Fruit fly (Drosophila melanogaster) whole organism, prepupa: ENCODE results near the gene CG43245.

ENCODE experiments used
- CG10631 ChIP-seq: fragments of 200-800 bp; sonication (Bioruptor generic); optimal IDR thresholded peaks from 2 replicates; lab custom pipeline; 2016; ENCODE audit warnings: missing biosample characterization, missing genetic modification characterization
- CG11902 ChIP-seq: fragments of 200-800 bp; sonication (Bioruptor generic); optimal IDR thresholded peaks from 3 replicates; lab custom pipeline; 2016; ENCODE audit warnings: missing biosample characterization, missing genetic modification characterization
- CG1621 ChIP-seq: fragments of 200-800 bp; sonication (Bioruptor generic); optimal IDR thresholded peaks from 3 replicates; lab custom pipeline; 2018; ENCODE audit warnings: missing biosample characterization, mild to moderate bottlenecking, missing genetic modification characterization
- CG31627 ChIP-seq: fragments of 200-800 bp; sonication (Bioruptor generic); optimal IDR thresholded peaks from 3 replicates; lab custom pipeline; 2016; ENCODE audit warnings: missing biosample characterization, missing genetic modification characterization
- CG32006 ChIP-seq: fragments of 200-800 bp; sonication (Bioruptor generic); optimal IDR thresholded peaks from 3 replicates; lab custom pipeline; 2017; ENCODE audit warnings: missing biosample characterization, mild to moderate bottlenecking, missing genetic modification characterization
- CG34406 ChIP-seq: fragments of 200-800 bp; sonication (Bioruptor generic); optimal IDR thresholded peaks from 3 replicates; lab custom pipeline; 2016; ENCODE audit warnings: missing biosample characterization, missing genetic modification characterization
- CG4318 ChIP-seq: fragments of 200-800 bp; sonication (Bioruptor generic); optimal IDR thresholded peaks from 3 replicates; lab custom pipeline; 2017; ENCODE audit warnings: missing biosample characterization, mild to moderate bottlenecking, missing genetic modification characterization
- CG6163 ChIP-seq: fragments of 200-800 bp; sonication (Bioruptor generic); IDR thresholded peaks from 3 replicates; pipeline ENCODE4 v1.3.6; 2022; ENCODE audit warnings: missing biosample characterization, missing genetic modification characterization
- CG6276 ChIP-seq: fragments of 200-800 bp; sonication (Bioruptor generic); optimal IDR thresholded peaks from 2 replicates; lab custom pipeline; 2017; ENCODE audit warnings: missing biosample characterization, mild to moderate bottlenecking, missing genetic modification characterization
- CG6808 ChIP-seq: fragments of 200-800 bp; sonication (Bioruptor generic); optimal IDR thresholded peaks from 3 replicates; lab custom pipeline; 2017; ENCODE audit warnings: missing biosample characterization, missing genetic modification characterization, mild to moderate bottlenecking, moderate library complexity, missing genetic modification reagents
- CG6854 ChIP-seq: fragments of 200-800 bp; sonication (Bioruptor generic); optimal IDR thresholded peaks from 2 replicates; lab custom pipeline; 2017; ENCODE audit warnings: missing biosample characterization, mild to moderate bottlenecking, missing genetic modification characterization
- CG8119 ChIP-seq: fragments of 200-800 bp; sonication (Bioruptor generic); IDR thresholded peaks from 3 replicates; pipeline ENCODE4 v1.3.6; 2022; ENCODE audit warnings: missing biosample characterization, missing genetic modification characterization
- CG8319 ChIP-seq: fragments of 200-800 bp; sonication (Bioruptor generic); optimal IDR thresholded peaks from 3 replicates; lab custom pipeline; 2016; ENCODE audit warnings: missing biosample characterization, missing genetic modification characterization
- CG8632 ChIP-seq: fragments of 200-800 bp; sonication (Bioruptor generic); optimal IDR thresholded peaks from 3 replicates; lab custom pipeline; 2016; ENCODE audit warnings: missing biosample characterization, missing genetic modification characterization
- CG9139 ChIP-seq: fragments of 200-800 bp; sonication (Bioruptor generic); optimal IDR thresholded peaks from 3 replicates; lab custom pipeline; 2017; ENCODE audit warnings: missing biosample characterization, mild to moderate bottlenecking, missing genetic modification characterization
- Eip75B ChIP-seq: fragments of 200-800 bp; sonication (Bioruptor generic); optimal IDR thresholded peaks from 3 replicates; lab custom pipeline; 2016; ENCODE audit warnings: missing biosample characterization, missing genetic modification characterization
- Eip78C ChIP-seq: fragments of 200-800 bp; sonication (Bioruptor generic); peaks from one replicate; lab custom pipeline; 2016; ENCODE audit warnings: missing biosample characterization, missing genetic modification characterization
- Eip93F ChIP-seq: fragments of 200-800 bp; sonication (Bioruptor generic); optimal IDR thresholded peaks from 2 replicates; lab custom pipeline; 2016; ENCODE audit warnings: missing biosample characterization, mild to moderate bottlenecking, missing genetic modification characterization
- Ets21C ChIP-seq: fragments of 200-800 bp; sonication (Bioruptor generic); optimal IDR thresholded peaks from 3 replicates; lab custom pipeline; 2016; ENCODE audit warnings: missing biosample characterization, missing genetic modification characterization
- Ets96B ChIP-seq: fragments of 200-800 bp; optimal IDR thresholded peaks from 2 replicates; lab custom pipeline; 2019; ENCODE audit warnings: missing biosample characterization, mild to moderate bottlenecking, missing genetic modification characterization, moderate library complexity
- Gug ChIP-seq: fragments of 200-800 bp; sonication (Bioruptor generic); IDR thresholded peaks from 2 replicates; pipeline ENCODE4 v1.3.6; 2022; ENCODE audit warnings: missing biosample characterization, missing genetic modification characterization
- Hr38 ChIP-seq: sonication (Bioruptor generic); optimal IDR thresholded peaks from 2 replicates; lab custom pipeline; 2016; ENCODE audit warnings: missing biosample characterization, missing genetic modification characterization
- Hr39 ChIP-seq: fragments of 200-800 bp; sonication (Bioruptor generic); optimal IDR thresholded peaks from 2 replicates; lab custom pipeline; 2016; ENCODE audit warnings: missing biosample characterization, missing genetic modification characterization
- Hr4 ChIP-seq: fragments of 200-800 bp; sonication (Bioruptor generic); optimal IDR thresholded peaks from 3 replicates; lab custom pipeline; 2016; ENCODE audit warnings: missing biosample characterization, missing genetic modification characterization
- Met ChIP-seq: fragments of 200-800 bp; sonication (Bioruptor generic); optimal IDR thresholded peaks from 3 replicates; lab custom pipeline; 2016; ENCODE audit warnings: missing biosample characterization, missing genetic modification characterization
- OdsH ChIP-seq: fragments of 200-800 bp; sonication (Bioruptor generic); optimal IDR thresholded peaks from 3 replicates; lab custom pipeline; 2016; ENCODE audit warnings: missing biosample characterization, missing genetic modification characterization
- Smox ChIP-seq: fragments of 200-800 bp; sonication (Bioruptor generic); optimal IDR thresholded peaks from 3 replicates; lab custom pipeline; 2016; ENCODE audit warnings: missing biosample characterization, missing genetic modification characterization
- Sox102F ChIP-seq: fragments of 200-800 bp; sonication (Bioruptor generic); optimal IDR thresholded peaks from 2 replicates; lab custom pipeline; 2016; ENCODE audit warnings: missing biosample characterization, mild to moderate bottlenecking, missing genetic modification characterization
- Sox14 ChIP-seq: fragments of 200-800 bp; sonication (Bioruptor generic); optimal IDR thresholded peaks from 3 replicates; lab custom pipeline; 2016; ENCODE audit warnings: missing biosample characterization, missing genetic modification characterization
- cyc ChIP-seq: fragments of 200-800 bp; sonication (Bioruptor generic); optimal IDR thresholded peaks from 3 replicates; lab custom pipeline; 2016; ENCODE audit warnings: missing biosample characterization, missing genetic modification characterization
- dac ChIP-seq: fragments of 200-800 bp; sonication (Bioruptor generic); optimal IDR thresholded peaks from 2 replicates; lab custom pipeline; 2017; ENCODE audit warnings: missing biosample characterization, mild to moderate bottlenecking, missing genetic modification characterization
- eg ChIP-seq: fragments of 200-800 bp; sonication (Bioruptor generic); IDR thresholded peaks from 3 replicates; pipeline ENCODE4 v1.3.6; 2022; ENCODE audit warnings: missing biosample characterization, missing genetic modification characterization
- fd59A ChIP-seq: fragments of 200-800 bp; sonication (Bioruptor generic); optimal IDR thresholded peaks from 2 replicates; lab custom pipeline; 2017; ENCODE audit warnings: missing biosample characterization, mild to moderate bottlenecking, missing genetic modification characterization, missing genetic modification reagents
- fd85E ChIP-seq: fragments of 200-800 bp; sonication (Bioruptor generic); optimal IDR thresholded peaks from 3 replicates; lab custom pipeline; 2016; ENCODE audit warnings: missing biosample characterization, missing genetic modification characterization
- fkh ChIP-seq: fragments of 200-800 bp; sonication (Bioruptor generic); optimal IDR thresholded peaks from 3 replicates; lab custom pipeline; 2017; ENCODE audit warnings: missing biosample characterization, mild to moderate bottlenecking, missing genetic modification characterization, moderate library complexity
- lz ChIP-seq: fragments of 200-800 bp; sonication (Bioruptor generic); optimal IDR thresholded peaks from 3 replicates; lab custom pipeline; 2016; ENCODE audit warnings: missing biosample characterization, missing genetic modification characterization
- net ChIP-seq: fragments of 200-800 bp; sonication (Bioruptor generic); optimal IDR thresholded peaks from 3 replicates; lab custom pipeline; 2016; ENCODE audit warnings: missing biosample characterization, missing genetic modification characterization
- pdm3 ChIP-seq: fragments of 200-800 bp; sonication (Bioruptor generic); optimal IDR thresholded peaks from 3 replicates; lab custom pipeline; 2016; ENCODE audit warnings: missing biosample characterization, missing genetic modification characterization
- salr ChIP-seq, 2 experiments: fragments of 200-800 bp; sonication (Bioruptor generic); optimal IDR thresholded peaks; 3 replicates each; lab custom pipeline; 2016 to 2018; ENCODE audit warnings: missing biosample characterization in 2 of 2, missing genetic modification characterization in 2 of 2, mild to moderate bottlenecking in 1 of 2
- spab ChIP-seq: fragments of 200-800 bp; sonication (Bioruptor generic); optimal IDR thresholded peaks from 2 replicates; lab custom pipeline; 2017; ENCODE audit warnings: missing biosample characterization, mild to moderate bottlenecking, missing genetic modification characterization, missing genetic modification reagents
- ss ChIP-seq, 2 experiments: fragments of 200-800 bp; sonication (Bioruptor generic); optimal IDR thresholded peaks; 2 replicates in 1 of 2; 3 replicates in 1 of 2; lab custom pipeline; 2017 to 2018; ENCODE audit warnings: mild to moderate bottlenecking in 2 of 2, missing biosample characterization in 2 of 2, missing genetic modification characterization in 2 of 2, moderate library complexity in 1 of 2
- svp ChIP-seq: fragments of 200-800 bp; sonication (Bioruptor generic); peaks from one replicate; lab custom pipeline; 2016; ENCODE audit warnings: missing biosample characterization, missing genetic modification characterization

CG43245 gene

dm6 chr3L:10759793-10760651, 11.7 kb upstream of the CG43245 start (continued):
- no peak for TF ChIP-seq fkh (GFP tag; lab: Kevin White, UChicago)
- TF ChIP-seq Smox, result peak; percentile 98
- TF ChIP-seq Ets21C (GFP tag; lab: Kevin White, UChicago), result peak; percentile 94
- peak; percentile 97 for TF ChIP-seq spab (GFP tag; lab: Kevin White, UChicago)
- peak; percentile 81 for TF ChIP-seq CG6163 (GFP tag; lab: Robert Waterston, UW)
- 0 out of 3 replicates have a peak, but pooled peaks have one; percentile 16 for TF ChIP-seq eg (GFP tag; lab: Robert Waterston, UW)
- TF ChIP-seq ss (GFP tag; optimal IDR thresholded peaks at IDR 0.05; lab: Kevin White, UChicago), result peak; percentile 94 to 97
- TF ChIP-seq OdsH (GFP tag; lab: Kevin White, UChicago), result peak; percentile 94
- TF ChIP-seq Eip93F (GFP tag; lab: Kevin White, UChicago), result peak; percentile 87
- peak; percentile 97 for TF ChIP-seq Sox14
- peak; percentile 98 for TF ChIP-seq CG34406 (GFP tag; lab: Kevin White, UChicago)
- TF ChIP-seq Eip75B (GFP tag; lab: Kevin White, UChicago), result peak; percentile 95
- no peak for TF ChIP-seq Hr38 (GFP tag; lab: Kevin White, UChicago)
- peak; percentile 30 for TF ChIP-seq CG6276
- TF ChIP-seq Gug (GFP tag; lab: Robert Waterston, UW), result no peak
- peak; percentile 96 for TF ChIP-seq CG6808
- TF ChIP-seq Ets96B, result peak; percentile 96
- TF ChIP-seq dac (GFP tag; lab: Kevin White, UChicago), result peak; percentile 20
- peak; percentile 93 for TF ChIP-seq CG10631 (GFP tag; lab: Kevin White, UChicago)
- peak; percentile 97 for TF ChIP-seq cyc (GFP tag; lab: Kevin White, UChicago)

dm6 chr3L:10760764-10761163, 11.0 kb upstream of the CG43245 start:
- TF ChIP-seq svp (GFP tag; lab: Kevin White, UChicago), result no peak
- TF ChIP-seq CG6276, result no peak
- TF ChIP-seq CG11902 (GFP tag; lab: Kevin White, UChicago), result no peak
- no peak for TF ChIP-seq spab (GFP tag; lab: Kevin White, UChicago)
- peak; percentile 36; the same call in 1 of the 3 replicates for TF ChIP-seq eg (GFP tag; lab: Robert Waterston, UW)
- TF ChIP-seq Hr39 (GFP tag; lab: Kevin White, UChicago), result no peak
- no peak for TF ChIP-seq CG6854
- TF ChIP-seq pdm3, result no peak
- no peak for TF ChIP-seq lz (GFP tag; lab: Kevin White, UChicago)
- TF ChIP-seq CG6163 (GFP tag; lab: Robert Waterston, UW), result no peak
- TF ChIP-seq Eip78C (GFP tag; lab: Kevin White, UChicago), result no peak
- TF ChIP-seq dac (GFP tag; lab: Kevin White, UChicago), result no peak
- no peak for TF ChIP-seq net
- TF ChIP-seq fkh (GFP tag; lab: Kevin White, UChicago), result peak; percentile 37
- no peak for TF ChIP-seq CG4318 (GFP tag; lab: Kevin White, UChicago)
- TF ChIP-seq fd85E, result no peak

- TF ChIP-seq CG4318 (GFP tag; lab: Kevin White, UChicago), result no peak
- no peak for TF ChIP-seq fd59A
- TF ChIP-seq CG1621, result no peak
- peak; percentile 84 for TF ChIP-seq Eip78C (GFP tag; lab: Kevin White, UChicago)
- TF ChIP-seq CG6808, result peak; percentile 4
- TF ChIP-seq CG32006 (GFP tag; lab: Kevin White, UChicago), result peak; percentile 41
- peak; percentile 31 for TF ChIP-seq dac (GFP tag; lab: Kevin White, UChicago)
- TF ChIP-seq CG34406 (GFP tag; lab: Kevin White, UChicago), result no peak
- TF ChIP-seq CG8119, result no peak
- peak; percentile 34 for TF ChIP-seq Eip75B (GFP tag; lab: Kevin White, UChicago)
- no peak for TF ChIP-seq CG6276
- no peak for TF ChIP-seq Ets21C (GFP tag; lab: Kevin White, UChicago)
- TF ChIP-seq CG6163 (GFP tag; lab: Robert Waterston, UW), result peak; percentile 14; the same call in 1 of the 3 replicates
- no peak for TF ChIP-seq OdsH (GFP tag; lab: Kevin White, UChicago)
- TF ChIP-seq CG31627 (GFP tag; lab: Kevin White, UChicago), result peak; percentile 6
- peak; percentile 46 for TF ChIP-seq svp (GFP tag; lab: Kevin White, UChicago)
- TF ChIP-seq CG9139 (GFP tag; lab: Kevin White, UChicago), result no peak
- no peak for TF ChIP-seq CG10631 (GFP tag; lab: Kevin White, UChicago)
- TF ChIP-seq Gug (GFP tag; lab: Robert Waterston, UW), result no peak
- no peak for TF ChIP-seq CG8319 (GFP tag; lab: Kevin White, UChicago)
- TF ChIP-seq salr (GFP tag; optimal IDR thresholded peaks at IDR 0.05; lab: Kevin White, UChicago), result no peak
- peak; percentile 31 for TF ChIP-seq Met
- no peak for TF ChIP-seq CG6854
- TF ChIP-seq ss (GFP tag; optimal IDR thresholded peaks at IDR 0.05; lab: Kevin White, UChicago), result peak in 1 of 2 experiments; percentile 43
- TF ChIP-seq CG8632 (GFP tag; lab: Kevin White, UChicago), result no peak
- TF ChIP-seq Smox, result no peak
- no peak for TF ChIP-seq Hr4 (GFP tag; lab: Kevin White, UChicago)
- no peak for TF ChIP-seq Sox102F (GFP tag; lab: Kevin White, UChicago)
- TF ChIP-seq fkh (GFP tag; lab: Kevin White, UChicago), result peak; percentile 33
Measured at dm6 chr3L:10766480-10767145, 5.1 kb upstream of the CG43245 start.
